Worm (Caenorhabditis elegans): ENCODE data around the gene F56C4.1.

Gene F56C4.1

ce11 chrIV:10606575-10607080, 30.1 kb upstream of the F56C4.1 start, which contains the start of gene R09H10.3:
R09H10.3 (plus strand) TSS chrIV:10607030.
- TF ChIP-seq let-607 (tag; optimal IDR thresholded peaks at IDR 0.05): peak in 1 of 2 experiments; percentile 1
- TF ChIP-seq nhr-80 (tag; optimal IDR thresholded peaks at IDR 0.05): peak; percentile 75
- no peak for TF ChIP-seq F55B11.4 (tag; optimal IDR thresholded peaks at IDR 0.05; ENCODE audit: borderline replicate concordance, insufficient read depth)

ce11 chrIV:10608275-10608674, 28.5 kb upstream of the F56C4.1 start, which contains the start of gene R09H10.6:
R09H10.6 (plus strand) TSS chrIV:10608575.
- TF ChIP-seq ceh-79 (tag; optimal IDR thresholded peaks at IDR 0.05) (no peak), Y56A3A.18 (GFP tag; IDR thresholded peaks at IDR 0.05) (no peak), tlf-1 (GFP tag; optimal IDR thresholded peaks at IDR 0.05) (no peak), Y67H2A.10 (GFP tag; conservative IDR thresholded peaks at IDR 0.05) (no peak), egl-44 (GFP tag; IDR thresholded peaks at IDR 0.05) (no peak), mes-4 (tag; optimal IDR thresholded peaks at IDR 0.05) (no peak), hmg-1.2 (GFP tag; IDR thresholded peaks at IDR 0.05) (no peak), F49E8.2 (tag; optimal IDR thresholded peaks at IDR 0.05; ENCODE audit: insufficient read depth) (no peak), mxl-1 (tag; optimal IDR thresholded peaks at IDR 0.05) (no peak), F23B12.7 (tag; optimal IDR thresholded peaks at IDR 0.05; ENCODE audit: insufficient read depth) (no peak), ztf-26 (tag; optimal IDR thresholded peaks at IDR 0.05) (no peak), fkh-3 (tag; optimal IDR thresholded peaks at IDR 0.05) (no peak), madf-6 (GFP tag; IDR thresholded peaks at IDR 0.05) (no peak), attf-5 (GFP tag; optimal IDR thresholded peaks at IDR 0.05) (no peak), cebp-1 (GFP tag; IDR thresholded peaks at IDR 0.05) (no peak), cebp-1 (tag; optimal IDR thresholded peaks at IDR 0.05) (no peak), pha-4 (tag; optimal IDR thresholded peaks at IDR 0.05) (no peak), hrde-1 (tag; optimal IDR thresholded peaks at IDR 0.05; ENCODE audit: borderline replicate concordance) (no peak), ceh-58 (GFP tag; IDR thresholded peaks at IDR 0.05) (no peak)

DNA sequence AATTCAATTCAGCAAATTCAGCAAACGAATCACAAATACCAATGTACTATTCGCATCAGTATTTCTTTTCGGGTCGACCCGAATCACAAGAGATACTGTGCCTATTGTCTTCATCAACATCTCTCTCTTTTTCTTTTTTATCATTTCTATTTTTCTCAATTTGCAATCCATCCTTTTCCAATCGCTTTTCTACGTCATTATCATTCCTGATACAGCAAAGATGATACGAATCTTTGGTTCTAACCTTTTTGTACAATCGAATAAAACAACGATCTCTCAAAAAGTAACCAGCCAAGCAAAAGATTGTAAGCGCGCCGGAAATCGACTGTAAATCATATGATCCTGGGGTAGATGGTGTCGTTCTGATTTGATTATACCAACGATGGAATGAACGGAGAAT, 26.8 kb upstream of the F56C4.1 start:
- TF ChIP-seq F10E7.11 (tag; optimal IDR thresholded peaks at IDR 0.05) (no peak), egl-18 (GFP tag; IDR thresholded peaks at IDR 0.05) (no peak), Y79H2A.3 (GFP tag; conservative IDR thresholded peaks at IDR 0.05) (no peak), repo-1 (tag; optimal IDR thresholded peaks at IDR 0.05) (no peak), ceh-91 (GFP tag; IDR thresholded peaks at IDR 0.05) (no peak), hsf-1 (GFP tag; IDR thresholded peaks at IDR 0.05) (no peak), tbx-9 (tag; optimal IDR thresholded peaks at IDR 0.05; ENCODE audit: borderline replicate concordance) (no peak), B0336.3 (GFP tag; IDR thresholded peaks at IDR 0.05) (no peak), attf-5 (GFP tag; optimal IDR thresholded peaks at IDR 0.05) (no peak), die-1 (tag; optimal IDR thresholded peaks at IDR 0.05) (no peak), atf-7 (tag; optimal IDR thresholded peaks at IDR 0.05) (no peak), ztf-26 (tag; optimal IDR thresholded peaks at IDR 0.05) (no peak), rec-8 (tag; optimal IDR thresholded peaks at IDR 0.05) (no peak), F39B2.1 (GFP tag; IDR thresholded peaks at IDR 0.05) (no peak), nhr-179 (tag; optimal IDR thresholded peaks at IDR 0.05) (no peak), B0035.1 (tag; optimal IDR thresholded peaks at IDR 0.05) (no peak)

Measured in whole organism, young adult.